Fruit fly (Drosophila melanogaster) Kc167 (cell line): ENCODE results near the gene MICU3.

Experiments used
- Myc ChIP-seq: fragments of >200 bp; optimal IDR thresholded peaks from 2 replicates; lab custom pipeline; 2017; ENCODE audit warnings: missing external identifiers
- Sin3A ChIP-seq: fragments of >200 bp; optimal IDR thresholded peaks from 2 replicates; lab custom pipeline; 2018; ENCODE audit warnings: missing external identifiers
- h ChIP-seq: fragments of >200 bp; optimal IDR thresholded peaks from 3 replicates; lab custom pipeline; 2018; ENCODE audit warnings: missing external identifiers
- psq ChIP-seq: fragments of >200 bp; optimal IDR thresholded peaks from 2 replicates; lab custom pipeline; 2017; ENCODE audit warnings: missing external identifiers

dm6 chr3R:19812472-19812871, 34.6 kb upstream of the MICU3 start:
- TF ChIP-seq Sin3A (lab: Kevin White, UChicago) (no peak), h (no peak), psq (lab: Kevin White, UChicago) (no peak), Myc (no peak)
